Worm (Caenorhabditis elegans) whole organism, mixed stage, embryonic: ENCODE results near the gene nlp-27.

Experiments
- blmp-1 ChIP-seq: fragments of 150-350 bp; optimal IDR thresholded peaks from 2 replicates; lab custom pipeline; 2014; ENCODE audit warnings: missing biosample characterization, missing genetic modification characterization
- ceh-43 ChIP-seq: fragments of 200-800 bp; sonication (Bioruptor generic); optimal IDR thresholded peaks from 2 replicates; lab custom pipeline; 2018; ENCODE audit warnings: mild to moderate bottlenecking, missing genetic modification characterization, moderate library complexity, missing compliant biosample characterization
- elt-3 ChIP-seq: fragments of 150-350 bp; optimal IDR thresholded peaks from 2 replicates; lab custom pipeline; 2014; ENCODE audit warnings: missing biosample characterization, missing genetic modification characterization
- lin-13 ChIP-seq: fragments of 150-350 bp; optimal IDR thresholded peaks from 2 replicates; lab custom pipeline; 2014; ENCODE audit warnings: missing biosample characterization, missing genetic modification characterization
- mep-1 ChIP-seq: fragments of 150-350 bp; optimal IDR thresholded peaks from 2 replicates; lab custom pipeline; 2017; ENCODE audit warnings: missing biosample characterization, missing genetic modification reagents, missing genetic modification characterization, inconsistent platforms
- nhr-12 ChIP-seq: fragments of 150-350 bp; optimal IDR thresholded peaks from 2 replicates; lab custom pipeline; 2014; ENCODE audit warnings: missing biosample characterization, missing genetic modification characterization
- pha-4 ChIP-seq: fragments of 150-350 bp; optimal IDR thresholded peaks from 2 replicates; lab custom pipeline; 2018; ENCODE audit warnings: missing biosample characterization, missing genetic modification reagents, missing genetic modification characterization
- snpc-4 ChIP-seq: fragments of 150-350 bp; optimal IDR thresholded peaks from 2 replicates; lab custom pipeline; 2014; ENCODE audit warnings: missing biosample characterization, missing genetic modification characterization
- unc-62 ChIP-seq: fragments of 150-350 bp; optimal IDR thresholded peaks from 2 replicates; lab custom pipeline; 2014; ENCODE audit warnings: missing biosample characterization, missing genetic modification reagents, missing genetic modification characterization

DNA sequence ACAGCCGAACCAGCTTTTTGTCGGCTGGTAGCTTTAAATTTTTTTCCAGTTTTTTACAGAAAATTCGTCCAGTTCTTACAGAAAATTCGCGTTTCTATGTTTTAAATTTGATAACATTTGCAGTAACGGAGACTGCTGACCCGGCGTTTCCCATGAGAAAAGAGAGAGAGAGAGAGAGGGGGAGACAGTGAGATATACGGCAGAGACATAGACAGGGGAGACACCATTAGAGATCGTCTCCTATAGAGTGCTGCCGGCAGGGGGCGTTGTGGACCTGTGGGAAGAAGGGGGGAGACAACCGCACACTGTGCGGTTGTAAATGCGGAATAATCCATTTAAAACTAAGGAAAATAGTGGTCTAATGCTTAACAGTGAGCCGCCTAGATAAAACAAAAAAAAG, 40.4 kb downstream of the nlp-27 start:
- TF ChIP-seq snpc-4 (tag; lab: Kevin White, UChicago): no peak
- TF ChIP-seq lin-13 (tag; lab: Kevin White, UChicago): no peak
- no peak for TF ChIP-seq mep-1 (tag; lab: Kevin White, UChicago)
- no peak for TF ChIP-seq elt-3 (tag; lab: Kevin White, UChicago)
- no peak for TF ChIP-seq unc-62
- TF ChIP-seq pha-4 (tag; lab: Kevin White, UChicago): no peak
- no peak for TF ChIP-seq ceh-43 (GFP tag; lab: Kevin White, UChicago)
- no peak for TF ChIP-seq blmp-1 (tag; lab: Kevin White, UChicago)
- TF ChIP-seq nhr-12 (tag; lab: Kevin White, UChicago): no peak
